Worm (Caenorhabditis elegans): ENCODE data around the gene Y60A9A.1.

DNA sequence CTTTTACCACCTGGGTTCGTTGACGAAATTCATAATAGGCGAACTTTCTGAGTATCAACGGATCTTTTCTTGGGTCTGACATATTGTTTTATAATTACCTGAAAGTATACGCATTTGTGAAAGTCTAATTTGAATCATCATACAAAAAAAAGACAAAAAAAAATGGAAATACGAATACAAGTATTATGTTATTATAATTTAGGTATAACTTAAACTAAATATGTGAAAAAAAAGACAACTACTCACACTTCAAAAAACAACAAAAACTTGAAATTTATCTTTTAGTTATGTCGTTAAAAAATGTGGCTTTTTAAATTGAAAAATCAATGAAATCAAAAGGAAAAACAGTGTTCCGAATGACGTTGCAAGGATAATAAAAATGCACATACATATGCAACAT, 35.7 kb upstream of the Y60A9A.1 start, which contains the start of gene fbxa-179:
- TF ChIP-seq nhr-12 (tag; optimal IDR thresholded peaks at IDR 0.05) (no peak), ztf-4 (tag; optimal IDR thresholded peaks at IDR 0.05) (no peak), nhr-25 (tag; optimal IDR thresholded peaks at IDR 0.05) (no peak), ceh-82 (tag; optimal IDR thresholded peaks at IDR 0.05) (no peak), ama-1 (optimal IDR thresholded peaks at IDR 0.05) (no peak), elt-2 (tag; optimal IDR thresholded peaks at IDR 0.05) (no peak), pha-4 (tag; optimal IDR thresholded peaks at IDR 0.05) (no peak), ceh-9 (tag; optimal IDR thresholded peaks at IDR 0.05) (no peak), egl-27 (tag; optimal IDR thresholded peaks at IDR 0.05) (no peak)
